Worm (Caenorhabditis elegans) whole organism, L2 larva: Measurements from ENCODE around the gene M03F4.4.

Experiments used
- ama-1 ChIP-seq: fragments of 150-350 bp; optimal IDR thresholded peaks from 2 replicates; lab custom pipeline; 2018; ENCODE audit warnings: inconsistent platforms
- blmp-1 ChIP-seq: sonication (generic microtip); optimal IDR thresholded peaks from 2 replicates; lab custom pipeline; 2017; ENCODE audit warnings: missing genetic modification characterization, mild to moderate bottlenecking, missing compliant biosample characterization, antibody characterized with exemption, moderate library complexity; ENCODE audit not compliant: insufficient read depth
- lin-11 ChIP-seq: fragments of 150-350 bp; sonication (generic microtip); optimal IDR thresholded peaks from 2 replicates; lab custom pipeline; 2014; ENCODE audit warnings: missing biosample characterization, missing genetic modification characterization, inconsistent platforms, mixed read lengths
- mdl-1 ChIP-seq, 2 experiments: fragments of 150-350 bp in 1 of 2; sonication (generic microtip) in 1 of 2; optimal IDR thresholded peaks; 2 replicates each; lab custom pipeline; 2017; ENCODE audit warnings: missing biosample characterization in 2 of 2, missing genetic modification characterization in 2 of 2
- nhr-21 ChIP-seq: fragments of 150-350 bp; optimal IDR thresholded peaks from 2 replicates; lab custom pipeline; 2014; ENCODE audit warnings: missing biosample characterization, missing genetic modification characterization
- nhr-77 ChIP-seq: fragments of 150-350 bp; optimal IDR thresholded peaks from 2 replicates; lab custom pipeline; 2014; ENCODE audit warnings: missing biosample characterization, missing genetic modification characterization
- unc-39 ChIP-seq: fragments of 150-350 bp; optimal IDR thresholded peaks from 2 replicates; lab custom pipeline; 2014; ENCODE audit warnings: missing biosample characterization, missing genetic modification characterization
- zag-1 ChIP-seq: fragments of 150-350 bp; optimal IDR thresholded peaks from 2 replicates; lab custom pipeline; 2014; ENCODE audit warnings: missing biosample characterization, missing genetic modification characterization
- ztf-4 ChIP-seq: fragments of 150-350 bp; optimal IDR thresholded peaks from 2 replicates; lab custom pipeline; 2014; ENCODE audit warnings: missing biosample characterization, missing genetic modification characterization

ce11 chrX:4911287-4911876 is 45.8 kb downstream of the M03F4.4 start:
- TF ChIP-seq lin-11 (tag; lab: Kevin White, UChicago) (no peak), ztf-4 (no peak), unc-39 (tag; lab: Kevin White, UChicago) (no peak), nhr-77 (tag; lab: Kevin White, UChicago) (no peak), ama-1 (lab: Kevin White, UChicago) (no peak), blmp-1 (no peak), zag-1 (tag; lab: Kevin White, UChicago) (no peak), nhr-21 (tag; lab: Kevin White, UChicago) (no peak), mdl-1 (tag; optimal IDR thresholded peaks at IDR 0.05; lab: Kevin White, UChicago) (no peak)
